Fruit fly (Drosophila melanogaster) whole organism, embryonic: ENCODE results near the gene Glys.

Experiments
- Abd-B ChIP-seq: fragments of 200-800 bp; sonication (Bioruptor generic); optimal IDR thresholded peaks from 2 replicates; lab custom pipeline; 2018; ENCODE audit warnings: missing biosample characterization, mild to moderate bottlenecking, missing genetic modification characterization, moderate library complexity
- Atf-2 ChIP-seq: fragments of 200-800 bp; sonication (Bioruptor generic); optimal IDR thresholded peaks from 2 replicates; lab custom pipeline; 2016; ENCODE audit warnings: missing biosample characterization, missing genetic modification characterization
- BtbVII ChIP-seq: fragments of 200-800 bp; sonication (Bioruptor generic); optimal IDR thresholded peaks from 3 replicates; lab custom pipeline; 2017; ENCODE audit warnings: missing biosample characterization, mild to moderate bottlenecking, missing genetic modification characterization
- CG10321 ChIP-seq: fragments of 200-800 bp; sonication (Bioruptor generic); IDR thresholded peaks from 2 replicates; pipeline ENCODE4 v1.3.6; 2022; ENCODE audit warnings: missing biosample characterization, missing genetic modification characterization
- CG10543 ChIP-seq: fragments of 200-800 bp; sonication (Bioruptor generic); optimal IDR thresholded peaks from 3 replicates; lab custom pipeline; 2017; ENCODE audit warnings: missing biosample characterization, mild to moderate bottlenecking, missing genetic modification characterization, moderate library complexity
- CG11456 ChIP-seq: fragments of 200-800 bp; sonication (Bioruptor generic); IDR thresholded peaks from 3 replicates; pipeline ENCODE4 v1.3.6; 2022; ENCODE audit warnings: missing biosample characterization, missing genetic modification characterization
- CG1529 ChIP-seq: fragments of 200-800 bp; sonication (Bioruptor generic); optimal IDR thresholded peaks from 3 replicates; lab custom pipeline; 2018; ENCODE audit warnings: missing biosample characterization, missing genetic modification characterization
- CG15514 ChIP-seq: fragments of 200-800 bp; sonication (Bioruptor generic); optimal IDR thresholded peaks from 3 replicates; lab custom pipeline; 2017; ENCODE audit warnings: missing biosample characterization, missing genetic modification characterization, mild to moderate bottlenecking, moderate library complexity, missing genetic modification reagents
- CG16815 ChIP-seq: fragments of 200-800 bp; sonication (Bioruptor generic); optimal IDR thresholded peaks from 3 replicates; lab custom pipeline; 2017; ENCODE audit warnings: missing biosample characterization, mild to moderate bottlenecking, missing genetic modification characterization
- CG17359 ChIP-seq: fragments of 200-800 bp; sonication (Bioruptor generic); optimal IDR thresholded peaks from 3 replicates; lab custom pipeline; 2018; ENCODE audit warnings: missing biosample characterization, mild to moderate bottlenecking, missing genetic modification characterization, moderate library complexity
- CG17385 ChIP-seq: fragments of 200-800 bp; sonication (Bioruptor generic); optimal IDR thresholded peaks from 3 replicates; lab custom pipeline; 2018; ENCODE audit warnings: missing biosample characterization, mild to moderate bottlenecking, missing genetic modification characterization
- CG17612 ChIP-seq: fragments of 200-800 bp; sonication (Bioruptor generic); IDR thresholded peaks from 2 replicates; pipeline ENCODE4 v1.3.6; 2022; ENCODE audit warnings: missing biosample characterization, missing genetic modification characterization
- CG18011 ChIP-seq: fragments of 200-800 bp; sonication (Bioruptor generic); optimal IDR thresholded peaks from 2 replicates; lab custom pipeline; 2017; ENCODE audit warnings: missing biosample characterization, missing genetic modification characterization, mild to moderate bottlenecking, moderate library complexity, missing genotype
- CG18476 ChIP-seq: fragments of 200-800 bp; sonication (Bioruptor generic); optimal IDR thresholded peaks from 2 replicates; lab custom pipeline; 2016; ENCODE audit warnings: missing biosample characterization, mild to moderate bottlenecking, missing genetic modification characterization
- CG2199 ChIP-seq: fragments of 200-800 bp; sonication (Bioruptor generic); IDR thresholded peaks from 3 replicates; pipeline ENCODE4 v1.3.6; 2022; ENCODE audit warnings: missing biosample characterization, missing genetic modification characterization
- CG3163 ChIP-seq: fragments of 200-800 bp; sonication (Bioruptor generic); optimal IDR thresholded peaks from 3 replicates; lab custom pipeline; 2016; ENCODE audit warnings: missing biosample characterization, missing genetic modification characterization
- CG3407 ChIP-seq: fragments of 200-800 bp; sonication (Bioruptor generic); optimal IDR thresholded peaks from 2 replicates; lab custom pipeline; 2018; ENCODE audit warnings: missing biosample characterization, mild to moderate bottlenecking, missing genetic modification characterization
- CG34376 ChIP-seq: fragments of 200-800 bp; sonication (Bioruptor generic); optimal IDR thresholded peaks from 2 replicates; lab custom pipeline; 2018; ENCODE audit warnings: missing biosample characterization, mild to moderate bottlenecking, missing genetic modification characterization
- CG6272 ChIP-seq: fragments of 200-800 bp; sonication (Bioruptor generic); IDR thresholded peaks from 2 replicates; pipeline ENCODE4 v1.3.6; 2022; ENCODE audit warnings: missing biosample characterization, missing genetic modification characterization
- CG7839 ChIP-seq: fragments of 200-800 bp; sonication (Bioruptor generic); optimal IDR thresholded peaks from 3 replicates; lab custom pipeline; 2018; ENCODE audit warnings: missing biosample characterization, mild to moderate bottlenecking, missing genetic modification characterization, moderate library complexity
- CG8478 ChIP-seq: fragments of >200 bp; optimal IDR thresholded peaks from 2 replicates; lab custom pipeline; 2018
- CG9609 ChIP-seq: fragments of 200-800 bp; sonication (Bioruptor generic); optimal IDR thresholded peaks from 3 replicates; lab custom pipeline; 2016; ENCODE audit warnings: missing biosample characterization, missing genetic modification characterization
- Eip74EF ChIP-seq, 2 experiments: fragments of 200-800 bp in 1 of 2; fragments of >200 bp in 1 of 2; sonication (Bioruptor generic) in 1 of 2; optimal IDR thresholded peaks; 2 replicates each; lab custom pipeline; 2017 to 2019; ENCODE audit warnings: missing biosample characterization in 2 of 2, missing genetic modification characterization in 2 of 2, mild to moderate bottlenecking in 1 of 2, moderate library complexity in 1 of 2
- Fer1 ChIP-seq: fragments of 200-800 bp; sonication (Bioruptor generic); optimal IDR thresholded peaks from 2 replicates; lab custom pipeline; 2017; ENCODE audit warnings: missing biosample characterization, mild to moderate bottlenecking, missing genetic modification characterization
- GATAe ChIP-seq: fragments of 200-800 bp; sonication (Bioruptor generic); conservative IDR thresholded peaks from 2 replicates; pipeline ENCODE4 v1.3.6; 2022; ENCODE audit warnings: missing biosample characterization, missing genetic modification characterization
- MBD-R2 ChIP-seq: fragments of 200-800 bp; sonication (Bioruptor generic); IDR thresholded peaks from 2 replicates; pipeline ENCODE4 v1.3.6; 2022; ENCODE audit warnings: missing biosample characterization, missing genetic modification characterization
- Meics ChIP-seq: fragments of 200-800 bp; sonication (Bioruptor generic); optimal IDR thresholded peaks from 2 replicates; lab custom pipeline; 2017; ENCODE audit warnings: missing biosample characterization, mild to moderate bottlenecking, missing genetic modification characterization
- NC2α ChIP-seq: fragments of 200-800 bp; sonication (Bioruptor generic); optimal IDR thresholded peaks from 2 replicates; lab custom pipeline; 2016; ENCODE audit warnings: missing biosample characterization, missing genetic modification characterization
- Pdp1 ChIP-seq, 2 experiments: fragments of 200-800 bp; sonication (Bioruptor generic); optimal IDR thresholded peaks; 3 replicates each; lab custom pipeline; 2016; ENCODE audit warnings: missing biosample characterization in 2 of 2, missing genetic modification characterization in 2 of 2, mild to moderate bottlenecking in 1 of 2, moderate library complexity in 1 of 2
- Ravus ChIP-seq: fragments of 200-800 bp; sonication (Bioruptor generic); IDR thresholded peaks from 2 replicates; pipeline ENCODE4 v1.3.6; 2022; ENCODE audit warnings: missing biosample characterization, missing genetic modification characterization
- Sin3A ChIP-seq: fragments of >200 bp; optimal IDR thresholded peaks from 2 replicates; lab custom pipeline; 2018
- Sry-β ChIP-seq: fragments of 200-800 bp; sonication (Bioruptor generic); optimal IDR thresholded peaks from 2 replicates; lab custom pipeline; 2018; ENCODE audit warnings: missing biosample characterization, mild to moderate bottlenecking, missing genetic modification characterization, moderate library complexity
- Stat92E ChIP-seq, 3 experiments: fragments of >200 bp in 2 of 3; fragments of 200-800 bp in 1 of 3; sonication (Bioruptor generic) in 1 of 3; optimal IDR thresholded peaks; 2 replicates each; lab custom pipeline; 2017 to 2019; ENCODE audit warnings: missing biosample characterization in 3 of 3, missing genetic modification characterization in 3 of 3, mild to moderate bottlenecking in 1 of 3, moderate library complexity in 1 of 3
- YL-1 ChIP-seq: fragments of 200-800 bp; sonication (Bioruptor generic); optimal IDR thresholded peaks from 3 replicates; lab custom pipeline; 2017; ENCODE audit warnings: missing biosample characterization, mild to moderate bottlenecking, missing genetic modification characterization
- crp ChIP-seq, 2 experiments: fragments of 200-800 bp; sonication (Bioruptor generic); optimal IDR thresholded peaks; 2 replicates in 1 of 2; 3 replicates in 1 of 2; lab custom pipeline; 2017; ENCODE audit warnings: missing biosample characterization in 2 of 2, missing genetic modification characterization in 2 of 2, mild to moderate bottlenecking in 1 of 2, moderate library complexity in 1 of 2
- en ChIP-seq: fragments of 200-800 bp; sonication (Bioruptor generic); optimal IDR thresholded peaks from 2 replicates; lab custom pipeline; 2016; ENCODE audit warnings: missing biosample characterization, missing genetic modification characterization
- gt ChIP-seq: fragments of 200-800 bp; sonication (Bioruptor generic); IDR thresholded peaks from 2 replicates; pipeline ENCODE4 v1.3.6; 2022; ENCODE audit warnings: missing biosample characterization, missing genetic modification characterization
- ind ChIP-seq: fragments of 200-800 bp; sonication (Bioruptor generic); optimal IDR thresholded peaks from 3 replicates; lab custom pipeline; 2016; ENCODE audit warnings: missing biosample characterization, missing genetic modification characterization
- inv ChIP-seq: fragments of 200-800 bp; sonication (Bioruptor generic); IDR thresholded peaks from 2 replicates; pipeline ENCODE4 v1.3.6; 2022; ENCODE audit warnings: missing biosample characterization, missing genetic modification characterization; ENCODE audit not compliant: partially characterized antibody
- jigr1 ChIP-seq: fragments of 200-800 bp; sonication (Bioruptor generic); IDR thresholded peaks from 3 replicates; pipeline ENCODE4 v1.3.6; 2022; ENCODE audit warnings: missing biosample characterization, missing genetic modification characterization
- maf-S ChIP-seq: fragments of 200-800 bp; sonication (Bioruptor generic); optimal IDR thresholded peaks from 2 replicates; lab custom pipeline; 2016; ENCODE audit warnings: missing biosample characterization, missing genetic modification characterization
- nerfin-2 ChIP-seq: fragments of 200-800 bp; sonication (Bioruptor generic); IDR thresholded peaks from 2 replicates; pipeline ENCODE4 v1.3.6; 2022; ENCODE audit warnings: missing biosample characterization, missing genetic modification characterization; ENCODE audit not compliant: partially characterized antibody
- nmo ChIP-seq: fragments of 200-800 bp; sonication (Bioruptor generic); optimal IDR thresholded peaks from 2 replicates; lab custom pipeline; 2018; ENCODE audit warnings: missing biosample characterization, mild to moderate bottlenecking, missing genetic modification characterization, moderate library complexity
- so ChIP-seq: fragments of 200-800 bp; sonication (Bioruptor generic); IDR thresholded peaks from 3 replicates; pipeline ENCODE4 v1.3.6; 2022; ENCODE audit warnings: missing biosample characterization, missing genetic modification characterization
- tna ChIP-seq: fragments of 200-800 bp; sonication (Bioruptor generic); IDR thresholded peaks from 2 replicates; pipeline ENCODE4 v1.3.6; 2022; ENCODE audit warnings: missing biosample characterization, missing genetic modification characterization; ENCODE audit not compliant: partially characterized antibody
- vnd ChIP-seq: fragments of 200-800 bp; sonication (Bioruptor generic); IDR thresholded peaks from 3 replicates; pipeline ENCODE4 v1.3.6; 2022; ENCODE audit warnings: missing biosample characterization, missing genetic modification characterization; ENCODE audit not compliant: partially characterized antibody
- wor ChIP-seq: fragments of 200-800 bp; sonication (Bioruptor generic); IDR thresholded peaks from 2 replicates; pipeline ENCODE4 v1.3.6; 2022; ENCODE audit warnings: missing biosample characterization, missing genetic modification characterization

Gene Glys

dm6 chr3R:15196134-15197034, 49.1 kb upstream of the Glys start, which contains the start of the genes Kpc1 and CG42542 (continued):
- TF ChIP-seq gt: no peak
- TF ChIP-seq CG1529 (GFP tag; lab: Kevin White, UChicago): no peak
- no peak for TF ChIP-seq Eip74EF (GFP tag; optimal IDR thresholded peaks at IDR 0.05; lab: Kevin White, UChicago)
- peak; percentile 74 for TF ChIP-seq CG18476 (GFP tag; lab: Kevin White, UChicago)
- TF ChIP-seq inv (GFP tag; lab: Robert Waterston, UW): peak; percentile 90
- TF ChIP-seq CG2199: 0 out of 3 replicates have a peak, but pooled peaks have one; percentile 47
- no peak for TF ChIP-seq CG17612 (GFP tag; lab: Robert Waterston, UW)
- peak; percentile 23 for TF ChIP-seq CG17385 (GFP tag; lab: Kevin White, UChicago)
- no peak for TF ChIP-seq CG7839 (tag; lab: Kevin White, UChicago)
- TF ChIP-seq Stat92E (GFP tag; optimal IDR thresholded peaks at IDR 0.05; lab: Kevin White, UChicago): no peak
- peak; percentile 56; the same call in 1 of the 3 replicates for TF ChIP-seq so (GFP tag; lab: Robert Waterston, UW)
- TF ChIP-seq ind (GFP tag; lab: Kevin White, UChicago): peak; percentile 76
- TF ChIP-seq Ravus: no peak
- no peak for TF ChIP-seq Abd-B
- peak; percentile 72 for TF ChIP-seq Atf-2 (GFP tag; lab: Kevin White, UChicago)
- peak; percentile 75; the same call in 2 of the 3 replicates for TF ChIP-seq CG11456 (GFP tag; lab: Robert Waterston, UW)
- peak; percentile 63 to 90 for TF ChIP-seq crp (GFP tag; optimal IDR thresholded peaks at IDR 0.05; lab: Kevin White, UChicago)
- TF ChIP-seq GATAe (GFP tag; lab: Robert Waterston, UW): no peak
- TF ChIP-seq BtbVII (GFP tag; lab: Kevin White, UChicago): peak; percentile 32
- TF ChIP-seq CG18011: peak; percentile 41
- peak; percentile 61 for TF ChIP-seq CG34376 (GFP tag; lab: Kevin White, UChicago)
- TF ChIP-seq maf-S (GFP tag; lab: Kevin White, UChicago): peak; percentile 63
- peak; percentile 85 for TF ChIP-seq CG8478 (lab: Kevin White, UChicago)
- peak; percentile 54 for TF ChIP-seq CG3163 (GFP tag; lab: Kevin White, UChicago)
- peak; percentile 45 for TF ChIP-seq CG17359 (tag; lab: Kevin White, UChicago)
- TF ChIP-seq CG10543: peak; percentile 74
- peak; percentile 86 for TF ChIP-seq CG10321 (GFP tag; lab: Robert Waterston, UW)
- 0 out of 2 replicates have a peak, but pooled peaks have one; percentile 22 for TF ChIP-seq wor (GFP tag; lab: Robert Waterston, UW)
- peak; percentile 63 for TF ChIP-seq YL-1
- no peak for TF ChIP-seq Fer1 (GFP tag; lab: Kevin White, UChicago)
- TF ChIP-seq Meics: peak; percentile 64
- TF ChIP-seq CG16815 (GFP tag; lab: Kevin White, UChicago): peak; percentile 77
- TF ChIP-seq vnd (GFP tag; lab: Robert Waterston, UW): peak; percentile 89
- peak; percentile 70 for TF ChIP-seq nerfin-2
- peak; percentile 81 for TF ChIP-seq CG15514 (GFP tag; lab: Kevin White, UChicago)
- TF ChIP-seq nmo (GFP tag; lab: Kevin White, UChicago): peak; percentile 26
- peak; percentile 19 for TF ChIP-seq NC2α
- peak; percentile 89 for TF ChIP-seq Sin3A
- peak; percentile 52; the same call in 1 of the 3 replicates for TF ChIP-seq jigr1 (GFP tag; lab: Robert Waterston, UW)
- peak; percentile 82 for TF ChIP-seq tna (GFP tag; lab: Robert Waterston, UW)
- peak; percentile 83 for TF ChIP-seq MBD-R2 (GFP tag; lab: Robert Waterston, UW)
- TF ChIP-seq CG3407: peak; percentile 9
- peak; percentile 95 for TF ChIP-seq Sry-β (GFP tag; lab: Kevin White, UChicago)
- peak; percentile 25 for TF ChIP-seq en
- no peak for TF ChIP-seq CG6272
- TF ChIP-seq Pdp1 (GFP tag; optimal IDR thresholded peaks at IDR 0.05; lab: Kevin White, UChicago): peak; percentile 76 to 83
- peak; percentile 42 for TF ChIP-seq CG9609
